Worm (Caenorhabditis elegans): ENCODE results near the gene F11A5.16.

Gene F11A5.16

ce11 chrV:16246579-16246978 is 35.8 kb downstream of the F11A5.16 start, which contains the start of gene srh-95:
TSS of gene srh-95 (plus strand) at chrV:16246879.
- TF ChIP-seq daf-12 (tag; optimal IDR thresholded peaks at IDR 0.05), result no peak
- TF ChIP-seq nhr-25 (tag; optimal IDR thresholded peaks at IDR 0.05), result no peak

DNA sequence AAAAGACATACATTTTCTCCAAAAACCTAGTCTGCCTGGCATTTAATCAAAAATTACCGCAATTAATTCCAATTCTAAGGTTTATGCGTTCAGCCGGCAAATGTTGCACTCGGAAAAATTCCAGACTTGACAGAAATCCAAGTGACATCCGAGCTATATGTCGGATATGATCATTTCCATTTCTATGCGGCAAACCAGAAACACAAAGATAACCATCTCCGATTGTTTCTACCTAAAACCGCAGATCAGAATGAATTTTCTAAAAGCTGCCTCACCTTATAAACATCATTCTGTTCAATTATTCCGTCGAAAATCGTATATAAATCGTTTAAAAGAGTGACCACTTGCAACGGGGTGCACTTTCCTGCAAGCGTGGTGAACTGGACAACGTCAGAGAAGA is 38.4 kb downstream of the F11A5.16 start:
- TF ChIP-seq ceh-82 (tag; optimal IDR thresholded peaks at IDR 0.05) (no peak), ceh-16 (tag; optimal IDR thresholded peaks at IDR 0.05) (no peak), zag-1 (tag; optimal IDR thresholded peaks at IDR 0.05) (no peak), ztf-4 (tag; optimal IDR thresholded peaks at IDR 0.05) (no peak), mml-1 (tag; optimal IDR thresholded peaks at IDR 0.05) (no peak), fkh-10 (GFP tag; optimal IDR thresholded peaks at IDR 0.05) (no peak), nhr-237 (tag; optimal IDR thresholded peaks at IDR 0.05) (no peak), lin-15B (tag; optimal IDR thresholded peaks at IDR 0.05) (no peak), lin-39 (tag; optimal IDR thresholded peaks at IDR 0.05) (no peak), fos-1 (tag; optimal IDR thresholded peaks at IDR 0.05) (no peak), lsy-12 (tag; optimal IDR thresholded peaks at IDR 0.05) (no peak), R02D3.7 (tag; optimal IDR thresholded peaks at IDR 0.05) (no peak), nhr-43 (tag; optimal IDR thresholded peaks at IDR 0.05; ENCODE audit: poor library complexity, severe bottlenecking) (no peak), nfya-1 (tag; optimal IDR thresholded peaks at IDR 0.05; ENCODE audit: insufficient read depth) (no peak), ztf-11 (tag; optimal IDR thresholded peaks at IDR 0.05) (no peak), nhr-28 (tag; optimal IDR thresholded peaks at IDR 0.05) (no peak), egl-5 (tag; optimal IDR thresholded peaks at IDR 0.05) (no peak), unc-62 (GFP tag; optimal IDR thresholded peaks at IDR 0.05) (no peak)

DNA sequence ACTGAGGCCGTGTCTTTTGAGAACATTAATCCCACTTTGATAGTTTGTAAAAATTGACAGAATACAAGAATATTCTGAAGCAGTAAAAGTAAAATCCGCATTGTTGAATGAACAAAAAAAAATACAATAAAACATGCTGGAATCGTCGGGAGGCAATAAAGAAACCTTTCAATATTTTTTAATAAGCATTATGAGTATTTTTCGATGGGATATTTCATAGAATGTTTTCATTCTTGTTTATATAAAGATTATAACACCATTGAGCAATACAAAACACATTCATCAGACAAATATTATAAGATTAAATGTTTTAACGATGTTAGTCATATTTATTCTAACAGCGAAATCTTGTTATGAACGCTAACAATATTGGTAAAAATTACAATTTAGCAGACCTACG is 42.9 kb downstream of the F11A5.16 start, which contains the start of gene gcy-20:
Gene gcy-20 (minus strand): TSS at position 101 of the 400 bp plus-strand sequence.
- no peak for TF ChIP-seq hmg-11 (tag; optimal IDR thresholded peaks at IDR 0.05)
- no peak for TF ChIP-seq ceh-16 (tag; optimal IDR thresholded peaks at IDR 0.05)
- no peak for TF ChIP-seq nhr-43 (tag; optimal IDR thresholded peaks at IDR 0.05; ENCODE audit: poor library complexity, severe bottlenecking)

ce11 chrV:16256395-16256794 is 45.6 kb downstream of the F11A5.16 start, which contains the start of gene bgnt-1.3:
TSS of gene bgnt-1.3 (minus strand) at chrV:16256495.
- TF ChIP-seq jun-1 (tag; optimal IDR thresholded peaks at IDR 0.05) (no peak), lsy-12 (tag; optimal IDR thresholded peaks at IDR 0.05) (no peak), daf-12 (tag; optimal IDR thresholded peaks at IDR 0.05) (no peak), ceh-28 (tag; optimal IDR thresholded peaks at IDR 0.05) (no peak), ztf-11 (tag; optimal IDR thresholded peaks at IDR 0.05) (no peak), lin-15B (tag; optimal IDR thresholded peaks at IDR 0.05) (no peak), lin-39 (tag; optimal IDR thresholded peaks at IDR 0.05) (no peak), nhr-28 (tag; optimal IDR thresholded peaks at IDR 0.05) (no peak), pha-4 (tag; optimal IDR thresholded peaks at IDR 0.05) (no peak), R02D3.7 (tag; optimal IDR thresholded peaks at IDR 0.05) (no peak), nhr-25 (tag; optimal IDR thresholded peaks at IDR 0.05) (no peak), skn-1 (tag; optimal IDR thresholded peaks at IDR 0.05) (no peak), elt-3 (tag; optimal IDR thresholded peaks at IDR 0.05) (no peak), egl-5 (tag; optimal IDR thresholded peaks at IDR 0.05) (no peak), nhr-237 (tag; optimal IDR thresholded peaks at IDR 0.05) (no peak), fkh-10 (GFP tag; optimal IDR thresholded peaks at IDR 0.05) (no peak), ceh-16 (tag; optimal IDR thresholded peaks at IDR 0.05) (no peak), sea-2 (GFP tag; optimal IDR thresholded peaks at IDR 0.05) (no peak)

- TF ChIP-seq daf-12 (tag; optimal IDR thresholded peaks at IDR 0.05) (no peak), lin-15B (tag; optimal IDR thresholded peaks at IDR 0.05) (no peak), lsy-12 (tag; optimal IDR thresholded peaks at IDR 0.05) (no peak), ceh-28 (tag; optimal IDR thresholded peaks at IDR 0.05) (no peak), ztf-4 (tag; optimal IDR thresholded peaks at IDR 0.05) (no peak), pqm-1 (tag; optimal IDR thresholded peaks at IDR 0.05) (no peak), unc-62 (GFP tag; optimal IDR thresholded peaks at IDR 0.05) (no peak)
Measured at ce11 chrV:16258142-16258541, 47.4 kb downstream of the F11A5.16 start, which contains the start of gene nhr-218. TSS of gene nhr-218 (plus strand) at chrV:16258442.

- TF ChIP-seq elt-3 (tag; optimal IDR thresholded peaks at IDR 0.05) (no peak), daf-12 (tag; optimal IDR thresholded peaks at IDR 0.05) (no peak), mml-1 (tag; optimal IDR thresholded peaks at IDR 0.05) (no peak), unc-62 (GFP tag; optimal IDR thresholded peaks at IDR 0.05) (no peak), pha-4 (tag; optimal IDR thresholded peaks at IDR 0.05) (no peak), ama-1 (optimal IDR thresholded peaks at IDR 0.05) (no peak), nfya-1 (tag; optimal IDR thresholded peaks at IDR 0.05; ENCODE audit: insufficient read depth) (no peak), egl-27 (tag; optimal IDR thresholded peaks at IDR 0.05) (no peak), elt-1 (tag; optimal IDR thresholded peaks at IDR 0.05) (no peak), ztf-11 (tag; optimal IDR thresholded peaks at IDR 0.05) (no peak)
Measured at ce11 chrV:16259684-16260083, 48.9 kb downstream of the F11A5.16 start, which contains the start of gene nhr-127. TSS of gene nhr-127 (plus strand) at chrV:16259984.

All from whole organism, L3 larva.